Worm (Caenorhabditis elegans) whole organism, young adult: Measurements from ENCODE around the gene F27D9.13.
A peak's percentile ranks its signal among the peaks of the same experiment; 100 is the strongest.

Experiments
- C06A6.2 ChIP-seq: fragments of 200-800 bp; sonication (Bioruptor generic); conservative IDR thresholded peaks from 2 replicates; pipeline ENCODE4 v1.3.6; 2022; ENCODE audit warnings: missing genetic modification characterization, missing compliant biosample characterization
- F23B12.7 ChIP-seq: sonication (generic microtip); optimal IDR thresholded peaks from 2 replicates; lab custom pipeline; 2017; ENCODE audit warnings: missing genetic modification characterization, mild to moderate bottlenecking, missing compliant biosample characterization, antibody characterized with exemption, moderate library complexity; ENCODE audit not compliant: insufficient read depth
- F37B4.10 ChIP-seq: fragments of 200-800 bp; sonication (Bioruptor generic); IDR thresholded peaks from 2 replicates; pipeline ENCODE4 v1.3.6; 2022; ENCODE audit warnings: missing genetic modification characterization, missing compliant biosample characterization
- F57A8.1 ChIP-seq: fragments of 200-800 bp; sonication (Bioruptor generic); optimal IDR thresholded peaks from 2 replicates; lab custom pipeline; 2018; ENCODE audit warnings: mild to moderate bottlenecking, missing genetic modification characterization, moderate library complexity, missing compliant biosample characterization
- Y53G8AR.9 ChIP-seq: fragments of 200-800 bp; sonication (Bioruptor generic); conservative IDR thresholded peaks from 2 replicates; pipeline ENCODE4 v1.3.6; 2022; ENCODE audit warnings: missing genetic modification reagents, missing genetic modification characterization, missing compliant biosample characterization
- Y67H2A.10 ChIP-seq: fragments of 200-800 bp; sonication (Bioruptor generic); conservative IDR thresholded peaks from 2 replicates; pipeline ENCODE4 v1.3.6; 2022; ENCODE audit warnings: missing genetic modification reagents, missing genetic modification characterization, missing compliant biosample characterization
- Y79H2A.3 ChIP-seq: fragments of 200-800 bp; sonication (Bioruptor generic); conservative IDR thresholded peaks from 2 replicates; pipeline ENCODE4 v1.3.6; 2022; ENCODE audit warnings: missing genetic modification reagents, missing genetic modification characterization, missing compliant biosample characterization
- ama-1 ChIP-seq, 3 experiments: fragments of 150-350 bp in 1 of 3; sonication (generic microtip) in 2 of 3; optimal IDR thresholded peaks; 2 replicates each; lab custom pipeline; 2014 to 2018; ENCODE audit warnings: missing biosample characterization in 2 of 3, missing genetic modification characterization in 2 of 3, missing genetic modification reagents in 2 of 3
- attf-5 ChIP-seq: fragments of 200-800 bp; sonication (Bioruptor generic); optimal IDR thresholded peaks from 2 replicates; lab custom pipeline; 2018; ENCODE audit warnings: mild to moderate bottlenecking, missing genetic modification characterization, missing compliant biosample characterization
- cebp-1 ChIP-seq, 2 experiments: fragments of 200-800 bp in 1 of 2; sonication (Bioruptor generic) in 1 of 2; sonication (generic microtip) in 1 of 2; IDR thresholded peaks in 1 of 2; optimal IDR thresholded peaks in 1 of 2; 2 replicates each; pipeline versions ENCODE4 v1.3.6 to Lab custom; 2017 to 2022; ENCODE audit warnings: missing compliant biosample characterization in 2 of 2, missing genetic modification characterization in 2 of 2, mild to moderate bottlenecking in 1 of 2, missing genetic modification reagents in 1 of 2, moderate library complexity in 1 of 2
- cebp-2 ChIP-seq: fragments of 200-800 bp; sonication (Bioruptor generic); IDR thresholded peaks from 2 replicates; pipeline ENCODE4 v1.3.6; 2022; ENCODE audit warnings: missing genetic modification characterization, missing compliant biosample characterization
- ceh-27 ChIP-seq: fragments of 200-800 bp; sonication (Bioruptor generic); optimal IDR thresholded peaks from 2 replicates; lab custom pipeline; 2018; ENCODE audit warnings: mild to moderate bottlenecking, missing genetic modification characterization, moderate library complexity, missing compliant biosample characterization
- ceh-40 ChIP-seq: fragments of 200-800 bp; sonication (Bioruptor generic); IDR thresholded peaks from 2 replicates; pipeline ENCODE4 v1.3.6; 2022; ENCODE audit warnings: missing genetic modification characterization, missing compliant biosample characterization
- ceh-58 ChIP-seq: fragments of 200-800 bp; sonication (Bioruptor generic); IDR thresholded peaks from 2 replicates; pipeline ENCODE4 v1.3.6; 2022; ENCODE audit warnings: missing genetic modification characterization, missing compliant biosample characterization
- efl-1 ChIP-seq: fragments of 150-350 bp; optimal IDR thresholded peaks from 2 replicates; lab custom pipeline; 2014; ENCODE audit warnings: missing biosample characterization, missing genetic modification reagents, missing genetic modification characterization
- hlh-12 ChIP-seq: sonication (generic microtip); optimal IDR thresholded peaks from 2 replicates; lab custom pipeline; 2016; ENCODE audit warnings: missing genetic modification characterization, missing compliant biosample characterization
- hlh-26 ChIP-seq: fragments of 200-800 bp; sonication (Bioruptor generic); conservative IDR thresholded peaks from 2 replicates; pipeline ENCODE4 v1.3.6; 2022; ENCODE audit warnings: missing genetic modification reagents, missing genetic modification characterization, missing compliant biosample characterization
- hmg-1.2 ChIP-seq: fragments of 200-800 bp; sonication (Bioruptor generic); IDR thresholded peaks from 2 replicates; pipeline ENCODE4 v1.3.6; 2022; ENCODE audit warnings: missing genetic modification reagents, missing genetic modification characterization, missing compliant biosample characterization
- let-526 ChIP-seq: fragments of 200-800 bp; sonication (Bioruptor generic); IDR thresholded peaks from 2 replicates; pipeline ENCODE4 v1.3.6; 2022; ENCODE audit warnings: missing genetic modification reagents, missing genetic modification characterization, missing compliant biosample characterization
- lin-26 ChIP-seq: fragments of 200-800 bp; sonication (Bioruptor generic); IDR thresholded peaks from 2 replicates; pipeline ENCODE4 v1.3.6; 2022; ENCODE audit warnings: missing genetic modification reagents, missing genetic modification characterization, missing compliant biosample characterization
- lsl-1 ChIP-seq: fragments of 200-800 bp; sonication (Bioruptor generic); optimal IDR thresholded peaks from 2 replicates; lab custom pipeline; 2018; ENCODE audit warnings: mild to moderate bottlenecking, missing genetic modification characterization, moderate library complexity, missing compliant biosample characterization
- mcd-1 ChIP-seq: fragments of 200-800 bp; sonication (Bioruptor generic); IDR thresholded peaks from 2 replicates; pipeline ENCODE4 v1.3.6; 2022; ENCODE audit warnings: missing genetic modification reagents, missing genetic modification characterization, missing compliant biosample characterization
- mel-28 ChIP-seq: sonication (generic microtip); optimal IDR thresholded peaks from 2 replicates; lab custom pipeline; 2016; ENCODE audit warnings: borderline replicate concordance, mild to moderate bottlenecking, missing genetic modification characterization, missing compliant biosample characterization
- nhr-80 ChIP-seq: sonication (generic microtip); optimal IDR thresholded peaks from 2 replicates; lab custom pipeline; 2016; ENCODE audit warnings: missing genetic modification characterization, missing compliant biosample characterization
- repo-1 ChIP-seq: sonication (generic microtip); optimal IDR thresholded peaks from 2 replicates; lab custom pipeline; 2017; ENCODE audit warnings: mild to moderate bottlenecking, missing genetic modification characterization, missing compliant biosample characterization
- rpc-1 ChIP-seq, 2 experiments: fragments of 150-350 bp in 1 of 2; sonication (generic microtip) in 1 of 2; optimal IDR thresholded peaks; 2 replicates each; lab custom pipeline; 2014 to 2018; ENCODE audit warnings: missing biosample characterization in 1 of 2, missing genetic modification characterization in 1 of 2, missing genetic modification reagents in 1 of 2, missing genotype in 1 of 2
- somi-1 ChIP-seq: fragments of 200-800 bp; sonication (Bioruptor generic); optimal IDR thresholded peaks from 2 replicates; lab custom pipeline; 2018; ENCODE audit warnings: mild to moderate bottlenecking, missing genetic modification characterization, missing compliant biosample characterization
- tbp1 ChIP-seq: fragments of 200-800 bp; sonication (Bioruptor generic); optimal IDR thresholded peaks from 2 replicates; lab custom pipeline; 2018; ENCODE audit warnings: mild to moderate bottlenecking, missing genetic modification characterization, missing compliant biosample characterization
- tbx-9 ChIP-seq: sonication (generic microtip); optimal IDR thresholded peaks from 2 replicates; lab custom pipeline; 2016; ENCODE audit warnings: borderline replicate concordance, missing genetic modification characterization, inconsistent platforms, missing compliant biosample characterization
- unc-130 ChIP-seq: sonication (generic microtip); optimal IDR thresholded peaks from 2 replicates; lab custom pipeline; 2016; ENCODE audit warnings: missing genetic modification reagents, missing genetic modification characterization, missing compliant biosample characterization
- zfh-2 ChIP-seq: fragments of 200-800 bp; sonication (Bioruptor generic); conservative IDR thresholded peaks from 2 replicates; pipeline ENCODE4 v1.3.6; 2022; ENCODE audit warnings: missing genetic modification reagents, missing genetic modification characterization, missing compliant biosample characterization
- ztf-26 ChIP-seq: sonication (generic microtip); optimal IDR thresholded peaks from 2 replicates; lab custom pipeline; 2017; ENCODE audit warnings: missing genetic modification characterization, missing compliant biosample characterization
- ztf-3 ChIP-seq: fragments of 200-800 bp; sonication (Bioruptor generic); optimal IDR thresholded peaks from 2 replicates; lab custom pipeline; 2018; ENCODE audit warnings: mild to moderate bottlenecking, missing genetic modification characterization, missing compliant biosample characterization
- ztf-6 ChIP-seq: fragments of 200-800 bp; sonication (Bioruptor generic); IDR thresholded peaks from 2 replicates; pipeline ENCODE4 v1.3.6; 2022; ENCODE audit warnings: missing genetic modification reagents, missing genetic modification characterization, missing compliant biosample characterization

The F27D9.13 gene

DNA sequence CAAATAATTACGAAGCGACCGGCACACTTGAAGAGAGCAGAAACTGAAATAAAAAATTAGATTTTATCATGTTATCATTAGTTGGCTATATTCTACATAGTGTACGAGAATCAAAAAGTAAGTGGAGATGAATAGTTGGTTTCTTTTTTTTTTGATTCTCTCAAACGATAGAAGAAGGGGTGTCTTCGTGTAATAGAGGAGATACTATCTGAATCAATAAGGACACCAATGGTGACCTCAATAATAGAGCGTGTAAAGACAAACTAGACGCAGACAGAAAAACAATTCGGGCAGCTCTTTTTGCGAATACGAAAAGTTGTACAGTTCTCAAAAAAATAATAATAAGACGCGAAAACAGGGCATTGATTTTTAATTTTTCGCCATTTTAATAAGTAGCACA, 4.7 kb downstream of the F27D9.13 start:
- no peak for TF ChIP-seq hlh-12 (tag; lab: Kevin White, UChicago)
- TF ChIP-seq lsl-1 (GFP tag; lab: Kevin White, UChicago), result no peak
- no peak for TF ChIP-seq F57A8.1 (GFP tag; lab: Kevin White, UChicago)
- no peak for TF ChIP-seq zfh-2 (GFP tag; lab: Robert Waterston, UW)
- TF ChIP-seq rpc-1 (optimal IDR thresholded peaks at IDR 0.05; lab: Kevin White, UChicago), result no peak
- TF ChIP-seq rpc-1 (tag; optimal IDR thresholded peaks at IDR 0.05; lab: Kevin White, UChicago), result no peak
- no peak for TF ChIP-seq unc-130
- no peak for TF ChIP-seq ceh-40 (GFP tag; lab: Robert Waterston, UW)

DNA sequence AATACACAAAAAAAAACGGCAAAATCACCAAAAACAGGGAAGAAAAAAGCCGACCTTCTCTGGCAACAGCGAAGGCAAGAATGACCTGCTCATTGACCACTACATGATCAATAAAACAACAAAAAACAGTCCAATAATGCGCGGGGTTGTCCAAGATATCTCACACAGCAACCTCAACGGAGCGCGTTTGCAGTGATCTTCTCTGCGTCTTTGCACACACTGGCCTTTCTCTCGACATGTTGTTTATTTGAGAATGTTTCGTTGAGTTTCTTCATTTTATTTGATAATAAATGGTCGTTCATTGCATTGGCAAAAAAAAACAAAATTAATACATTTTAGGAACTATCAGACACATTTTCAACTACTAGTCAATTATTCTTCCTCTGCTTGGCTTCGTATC, 5.6 kb downstream of the F27D9.13 start:
- TF ChIP-seq C06A6.2 (GFP tag; lab: Robert Waterston, UW), result 0 out of 2 replicates have a peak, but pooled peaks have one; percentile 25
- no peak for TF ChIP-seq lsl-1 (GFP tag; lab: Kevin White, UChicago)
- TF ChIP-seq ztf-6 (GFP tag; lab: Robert Waterston, UW), result no peak
- TF ChIP-seq efl-1 (GFP tag; lab: Kevin White, UChicago), result peak; percentile 25
- no peak for TF ChIP-seq F37B4.10
- peak; percentile 34 for TF ChIP-seq ama-1 (optimal IDR thresholded peaks at IDR 0.05; lab: Kevin White, UChicago)
- no peak for TF ChIP-seq ama-1 (GFP tag; optimal IDR thresholded peaks at IDR 0.05; lab: Kevin White, UChicago)
- TF ChIP-seq hlh-26, result no peak
- TF ChIP-seq nhr-80, result peak; percentile 45
- TF ChIP-seq ceh-27 (GFP tag; lab: Kevin White, UChicago), result peak; percentile 13
- TF ChIP-seq mcd-1 (GFP tag; lab: Robert Waterston, UW), result peak; percentile 63
- no peak for TF ChIP-seq Y53G8AR.9 (GFP tag; lab: Robert Waterston, UW)
- TF ChIP-seq somi-1 (GFP tag; lab: Kevin White, UChicago), result no peak
- TF ChIP-seq unc-130, result no peak
- peak; percentile 6 for TF ChIP-seq ztf-26 (tag; lab: Kevin White, UChicago)
- no peak for TF ChIP-seq lin-26
- peak; percentile 17; the same call in 1 of the 2 replicates for TF ChIP-seq hmg-1.2 (GFP tag; lab: Robert Waterston, UW)
- peak; percentile 24 for TF ChIP-seq F23B12.7 (tag; lab: Kevin White, UChicago)
- no peak for TF ChIP-seq repo-1
- TF ChIP-seq attf-5 (GFP tag; lab: Kevin White, UChicago), result no peak
- no peak for TF ChIP-seq tbx-9 (tag; lab: Kevin White, UChicago)
- TF ChIP-seq ceh-58 (GFP tag; lab: Robert Waterston, UW), result no peak
- TF ChIP-seq ztf-3 (GFP tag; lab: Kevin White, UChicago), result no peak
- TF ChIP-seq tbp1 (GFP tag; lab: Kevin White, UChicago), result peak; percentile 6
- no peak for TF ChIP-seq Y79H2A.3 (GFP tag; lab: Robert Waterston, UW)
- TF ChIP-seq Y67H2A.10 (GFP tag; lab: Robert Waterston, UW), result no peak

DNA sequence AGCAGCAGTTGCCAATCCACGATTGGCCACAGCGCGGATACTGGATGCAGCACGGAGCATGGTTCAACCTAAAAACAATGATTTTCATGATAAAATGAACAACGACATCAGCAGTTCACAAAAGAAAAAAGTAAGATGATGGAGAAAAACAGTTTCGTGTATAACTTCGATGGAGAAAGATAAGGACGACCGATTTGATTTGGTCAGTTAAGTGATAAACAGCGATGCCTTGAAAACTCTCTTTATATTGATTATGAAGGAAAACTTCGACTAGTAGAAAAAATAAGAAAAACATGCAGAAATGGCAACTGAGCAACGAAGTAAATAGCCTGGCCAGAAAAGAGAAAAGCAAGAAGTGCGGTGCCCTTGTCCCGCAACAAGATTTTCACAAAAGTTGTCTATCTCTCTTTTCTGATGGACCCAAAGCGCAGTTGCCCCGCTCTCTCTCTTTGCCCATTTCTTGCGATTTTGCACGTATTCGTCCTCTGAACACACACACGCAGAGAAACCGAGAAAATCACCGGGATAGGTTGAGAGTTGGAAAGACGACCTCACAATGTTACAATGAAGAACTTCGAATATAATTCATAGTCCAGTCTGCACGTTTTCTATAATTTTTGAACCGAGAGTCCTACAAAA, 6.2 kb downstream of the F27D9.13 start, which contains the start of gene pcca-1:
Gene pcca-1 (minus strand): TSS at position 68 of the 639 bp plus-strand sequence.
- peak; percentile 13 for TF ChIP-seq nhr-80
- TF ChIP-seq cebp-1 (GFP tag; IDR thresholded peaks at IDR 0.05; lab: Robert Waterston, UW), result no peak
- no peak for TF ChIP-seq cebp-1 (tag; optimal IDR thresholded peaks at IDR 0.05; lab: Kevin White, UChicago)
- TF ChIP-seq cebp-2 (GFP tag; lab: Robert Waterston, UW), result no peak
- no peak for TF ChIP-seq somi-1 (GFP tag; lab: Kevin White, UChicago)
- TF ChIP-seq repo-1, result no peak
- TF ChIP-seq ztf-3 (GFP tag; lab: Kevin White, UChicago), result no peak
- TF ChIP-seq Y53G8AR.9 (GFP tag; lab: Robert Waterston, UW), result no peak
- TF ChIP-seq mel-28 (tag; lab: Kevin White, UChicago), result no peak
- TF ChIP-seq F37B4.10, result no peak
- TF ChIP-seq let-526 (GFP tag; lab: Robert Waterston, UW), result no peak
- peak; percentile 32 for TF ChIP-seq ama-1 (optimal IDR thresholded peaks at IDR 0.05; lab: Kevin White, UChicago)
- no peak for TF ChIP-seq ama-1 (GFP tag; optimal IDR thresholded peaks at IDR 0.05; lab: Kevin White, UChicago)
- TF ChIP-seq lsl-1 (GFP tag; lab: Kevin White, UChicago), result no peak
- TF ChIP-seq, all 124 proteins: peak for 2
